Fruit fly (Drosophila melanogaster) S2 (cell line): ENCODE data around the gene Drsl6.

Experiments used
- CG8478 ChIP-seq: fragments of >200 bp; optimal IDR thresholded peaks from 2 replicates; lab custom pipeline; 2018
- CTCF ChIP-seq, 2 experiments: fragments of >200 bp; optimal IDR thresholded peaks; 2 replicates each; lab custom pipeline; 2018

Gene Drsl6

DNA sequence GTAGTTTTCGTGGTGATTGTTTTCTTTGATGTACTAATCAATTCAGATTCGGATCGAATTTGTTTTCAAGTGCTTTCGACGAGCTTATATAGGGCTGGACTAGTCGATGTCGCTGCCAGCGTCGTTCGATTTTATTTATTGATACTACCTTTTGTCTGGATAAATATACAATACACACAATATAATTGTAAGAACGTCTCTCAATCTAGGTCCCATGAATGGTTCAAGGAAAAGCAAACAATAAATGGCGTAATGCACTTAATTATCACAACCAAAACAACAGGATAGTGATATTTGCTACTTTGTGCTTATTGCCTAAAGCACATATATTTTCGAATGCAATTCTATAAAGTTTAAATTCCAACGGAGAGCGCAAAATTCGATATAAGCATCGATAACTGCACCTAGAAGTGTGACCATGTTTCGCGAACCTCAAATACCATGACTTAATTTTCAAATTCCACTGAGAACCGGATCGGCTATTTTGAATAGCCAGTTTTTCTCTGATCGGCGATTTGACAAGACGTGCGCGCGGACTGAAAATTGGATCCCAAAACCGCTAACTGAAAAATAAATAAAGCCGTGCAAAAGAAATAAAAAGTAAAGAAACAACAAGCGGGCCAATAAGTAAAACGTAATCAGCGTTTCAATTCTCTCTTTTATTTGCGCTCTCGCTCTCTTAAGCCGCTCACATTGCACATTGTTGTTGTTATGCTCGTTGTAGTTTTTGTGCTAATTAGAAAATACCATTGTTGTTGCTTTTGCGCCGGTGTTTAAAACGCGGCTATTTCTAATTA, at the start of gene Drsl6, which contains the start of gene kst:
Gene Drsl6 (minus strand): TSS at position 51 of the 797 bp plus-strand sequence.
Gene kst (plus strand): TSS at position 493 of the 797 bp plus-strand sequence.
- TF ChIP-seq CG8478 (no peak), CTCF (optimal IDR thresholded peaks at IDR 0.05; lab: Kevin White, UChicago) (no peak)

- no peak for TF ChIP-seq CTCF (optimal IDR thresholded peaks at IDR 0.05; lab: Kevin White, UChicago)
- TF ChIP-seq CG8478, result no peak
These were observed 49.2 kb upstream of the Drsl6 start for dm6 chr3L:3385437-3385802.

DNA sequence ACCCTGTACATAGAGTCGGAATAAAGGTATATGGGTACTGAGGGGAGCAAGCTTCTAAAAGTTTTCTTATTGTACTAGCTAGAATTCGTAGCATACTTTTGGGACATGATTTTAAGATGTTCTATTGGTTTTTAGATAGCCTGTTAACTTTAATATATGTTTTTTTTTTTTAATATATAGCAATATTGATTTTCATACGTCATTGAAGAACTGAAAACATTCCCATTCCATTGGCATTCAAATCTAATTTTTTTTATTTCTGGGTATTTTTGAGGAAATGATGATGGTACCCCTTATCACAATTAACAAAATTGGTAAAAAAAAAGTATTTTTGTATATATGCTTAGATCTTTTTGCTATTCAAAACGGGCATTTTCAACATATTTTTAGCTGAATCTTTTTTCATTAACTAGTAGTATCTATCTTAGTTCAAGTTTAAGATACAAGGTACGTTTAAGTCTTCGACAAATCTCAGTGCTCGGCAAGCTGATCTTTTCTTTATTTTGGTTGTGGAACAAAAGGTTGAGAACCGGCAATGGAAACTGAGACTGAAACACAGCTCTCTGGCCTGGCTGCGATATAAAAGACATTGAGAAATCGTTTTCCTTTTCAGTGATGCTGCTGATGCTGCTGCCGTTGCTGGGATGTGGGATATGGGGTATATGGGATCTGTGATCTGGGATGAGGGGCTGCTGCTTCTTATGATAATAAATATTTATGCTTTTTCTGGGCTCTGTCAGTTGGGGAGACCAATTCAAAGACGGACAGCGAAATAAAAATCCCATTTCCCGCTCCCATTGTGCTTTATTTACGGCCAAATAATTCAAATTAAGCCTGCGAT, 48.6 kb upstream of the Drsl6 start:
- no peak for TF ChIP-seq CTCF (optimal IDR thresholded peaks at IDR 0.05; lab: Kevin White, UChicago)
- TF ChIP-seq CG8478, result no peak

- TF ChIP-seq CTCF (optimal IDR thresholded peaks at IDR 0.05; lab: Kevin White, UChicago) (no peak), CG8478 (no peak)
These were observed 47.9 kb upstream of the Drsl6 start for dm6 chr3L:3383965-3384595.

DNA sequence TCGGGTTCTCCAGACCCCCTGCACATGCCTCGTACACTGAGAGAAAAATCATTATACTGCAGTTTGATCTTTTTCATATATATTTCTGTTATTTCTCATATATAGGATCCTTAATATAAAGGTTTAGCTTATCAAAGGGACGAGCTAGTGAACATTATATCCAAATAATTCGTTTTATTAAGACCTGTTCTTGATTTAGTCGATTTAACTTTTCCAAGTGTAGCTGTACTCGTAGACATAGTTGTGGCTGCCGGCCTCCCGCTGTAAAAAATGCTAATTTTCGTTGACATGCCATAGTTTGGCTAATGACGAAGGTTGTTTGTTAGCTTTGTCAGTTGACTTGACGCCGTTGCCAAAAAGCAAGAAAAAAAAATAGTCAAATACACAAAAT, 46.3 kb upstream of the Drsl6 start:
- TF ChIP-seq CG8478 (no peak), CTCF (optimal IDR thresholded peaks at IDR 0.05; lab: Kevin White, UChicago) (no peak)

DNA sequence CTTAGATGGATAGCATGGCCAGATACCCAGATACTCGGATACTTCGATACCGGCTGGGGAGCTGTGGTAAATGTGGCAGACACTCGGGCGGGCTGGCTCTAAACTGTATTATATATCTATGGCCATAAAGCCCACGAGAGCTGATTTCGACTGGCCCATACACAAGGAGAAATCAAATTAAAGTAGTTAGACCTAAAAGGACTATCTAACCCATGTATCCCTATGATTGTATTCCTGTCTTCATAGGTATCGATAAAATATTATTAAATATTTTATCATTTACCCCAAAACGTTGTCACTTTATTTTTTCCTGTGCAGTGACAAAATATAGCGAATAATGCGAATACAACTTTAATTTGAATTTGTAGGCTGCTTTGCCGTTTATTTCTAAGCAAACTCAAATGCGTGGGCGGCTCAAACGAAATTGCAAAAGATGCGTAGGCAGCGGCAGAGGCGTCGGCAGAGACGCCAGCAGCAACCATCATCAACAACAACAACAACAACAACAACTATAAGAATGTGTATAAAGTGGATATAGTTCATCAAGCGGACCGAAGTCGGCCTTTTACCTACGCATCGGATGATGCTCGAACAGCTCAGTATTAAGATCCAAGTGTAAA, 45.8 kb upstream of the Drsl6 start:
- no peak for TF ChIP-seq CTCF (optimal IDR thresholded peaks at IDR 0.05; lab: Kevin White, UChicago)
- no peak for TF ChIP-seq CG8478

DNA sequence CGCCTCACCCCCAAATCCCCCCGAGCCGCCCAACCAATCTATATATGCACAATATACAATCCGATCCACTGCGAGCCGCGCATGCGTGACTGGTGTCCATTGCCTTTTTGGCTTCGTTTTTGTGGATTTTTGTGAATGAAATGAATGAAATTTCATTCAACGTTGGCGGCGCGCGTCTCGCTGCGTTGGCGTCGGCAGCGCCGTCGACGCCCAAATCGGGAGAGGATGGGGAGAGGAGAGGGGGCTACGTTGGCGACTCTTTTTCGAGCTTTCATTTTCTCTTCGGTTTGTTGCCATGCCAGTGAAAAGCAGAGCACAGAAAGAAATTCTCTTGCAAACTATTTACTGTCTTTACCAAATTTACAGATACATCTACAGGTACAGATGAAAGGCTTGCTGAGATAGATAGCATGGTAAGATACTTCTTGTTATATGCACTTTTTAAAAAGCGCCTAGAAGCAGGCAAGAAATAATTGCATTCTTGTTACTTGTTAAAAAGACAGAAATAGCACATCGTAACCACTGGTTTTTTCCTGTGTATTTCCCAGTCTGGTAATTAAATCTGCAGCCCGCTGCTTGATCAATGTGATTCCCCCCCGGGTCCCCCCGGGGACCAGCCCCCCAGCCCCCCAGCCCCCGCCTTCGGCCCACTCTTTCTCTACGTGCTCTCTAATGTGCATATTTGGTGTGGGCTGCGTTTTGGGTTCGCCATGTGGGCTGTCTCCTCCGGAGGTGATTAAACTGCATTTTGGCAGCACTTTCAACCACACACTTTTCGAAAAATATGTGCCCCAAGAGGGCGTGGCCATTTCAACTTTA, 44.2 kb upstream of the Drsl6 start:
- TF ChIP-seq CTCF (optimal IDR thresholded peaks at IDR 0.05; lab: Kevin White, UChicago), result no peak
- TF ChIP-seq CG8478, result no peak

dm6 chr3L:3377965-3378292, 41.7 kb upstream of the Drsl6 start, which contains the start of gene Ids:
Ids (plus strand) TSS chr3L:3378268.
- no peak for TF ChIP-seq CTCF (optimal IDR thresholded peaks at IDR 0.05; lab: Kevin White, UChicago)
- TF ChIP-seq CG8478, result no peak

dm6 chr3L:3377247-3377964, 41.2 kb upstream of the Drsl6 start:
- TF ChIP-seq CTCF (optimal IDR thresholded peaks at IDR 0.05; lab: Kevin White, UChicago) (no peak), CG8478 (no peak)

DNA sequence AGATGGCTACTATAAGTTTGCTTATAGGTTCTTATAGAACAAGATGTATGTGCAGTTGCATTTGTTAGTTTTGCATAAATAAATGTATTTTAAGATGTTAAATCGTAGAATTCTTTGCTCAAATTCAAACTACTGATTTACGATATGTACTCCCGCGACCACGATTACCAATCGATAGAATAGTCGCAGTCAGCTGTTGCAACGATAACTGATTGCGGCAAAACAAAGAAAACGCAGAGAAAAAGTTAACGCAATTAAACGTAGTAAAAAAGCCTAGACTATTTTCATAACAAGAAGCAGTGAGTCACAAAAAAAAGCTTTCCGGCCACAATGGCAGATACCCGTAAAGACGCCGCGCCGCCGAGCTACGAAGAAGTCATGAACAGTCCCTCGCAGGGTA, 40.3 kb upstream of the Drsl6 start, which contains the start of gene CG12012:
Gene CG12012 (plus strand): TSS at position 207 of the 400 bp plus-strand sequence.
- no peak for TF ChIP-seq CTCF (optimal IDR thresholded peaks at IDR 0.05; lab: Kevin White, UChicago)
- no peak for TF ChIP-seq CG8478

- TF ChIP-seq CG8478, result no peak
- peak; percentile 15 to 42 for TF ChIP-seq CTCF (optimal IDR thresholded peaks at IDR 0.05; lab: Kevin White, UChicago)
These were observed 37.9 kb upstream of the Drsl6 start, which contains the start of the genes Ythdc1 and CG12010 for dm6 chr3L:3373994-3374623. Ythdc1 (minus strand) TSS chr3L:3374170. CG12010 (plus strand) TSS chr3L:3374282.

- no peak for TF ChIP-seq CTCF (optimal IDR thresholded peaks at IDR 0.05; lab: Kevin White, UChicago)
- TF ChIP-seq CG8478, result no peak
These were observed 33.0 kb upstream of the Drsl6 start, which contains the start of gene Drs for dm6 chr3L:3369256-3369655. Drs (plus strand) TSS chr3L:3369556.

DNA sequence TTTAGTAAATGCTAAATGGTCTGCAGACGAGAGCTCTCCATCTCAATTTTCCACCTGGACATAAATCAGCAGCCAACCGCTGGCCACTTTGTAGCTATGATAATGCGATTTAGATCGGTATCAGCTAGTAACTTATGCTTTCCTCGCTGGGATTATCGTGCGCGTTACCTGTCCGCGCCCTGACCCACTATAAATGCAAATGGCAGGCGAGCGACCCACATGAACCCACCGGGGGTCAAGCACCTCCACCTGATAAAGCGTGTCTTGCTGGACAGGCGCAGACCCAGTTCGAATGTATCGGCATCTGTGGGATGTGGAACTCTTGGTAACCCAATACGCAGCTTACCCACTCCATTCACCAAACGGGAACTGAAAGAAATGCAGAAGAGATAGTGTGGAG, 17.1 kb upstream of the Drsl6 start:
- TF ChIP-seq CTCF (optimal IDR thresholded peaks at IDR 0.05; lab: Kevin White, UChicago), result no peak
- TF ChIP-seq CG8478, result no peak
